Worm (Caenorhabditis elegans) whole organism, L4 larva: ENCODE results near the gene dcap-2.

ENCODE experiments used
- arid-1 ChIP-seq: fragments of 200-800 bp; sonication (Bioruptor generic); conservative IDR thresholded peaks from 2 replicates; pipeline ENCODE4 v1.3.6; 2022; ENCODE audit warnings: missing genetic modification reagents, missing genetic modification characterization, missing compliant biosample characterization
- mep-1 ChIP-seq: fragments of 150-350 bp; sonication (generic microtip); optimal IDR thresholded peaks from 3 replicates; lab custom pipeline; 2014; ENCODE audit warnings: missing biosample characterization, missing genetic modification characterization
- nhr-111 ChIP-seq: fragments of 200-800 bp; sonication (Bioruptor generic); optimal IDR thresholded peaks from 2 replicates; lab custom pipeline; 2018; ENCODE audit warnings: mild to moderate bottlenecking, missing genetic modification characterization, missing compliant biosample characterization
- nhr-48 ChIP-seq: sonication (generic microtip); optimal IDR thresholded peaks from 2 replicates; lab custom pipeline; 2016; ENCODE audit warnings: mild to moderate bottlenecking, missing genetic modification characterization, missing compliant biosample characterization
- pha-4 ChIP-seq, 2 experiments: fragments of 150-350 bp in 1 of 2; fragments of 200-800 bp in 1 of 2; sonication (Bioruptor generic) in 1 of 2; IDR thresholded peaks in 1 of 2; optimal IDR thresholded peaks in 1 of 2; 2 replicates each; pipeline versions ENCODE4 v1.3.6 to Lab custom; 2014 to 2022; ENCODE audit warnings: missing genetic modification characterization in 2 of 2, missing genetic modification reagents in 2 of 2, missing biosample characterization in 1 of 2, missing compliant biosample characterization in 1 of 2

DNA sequence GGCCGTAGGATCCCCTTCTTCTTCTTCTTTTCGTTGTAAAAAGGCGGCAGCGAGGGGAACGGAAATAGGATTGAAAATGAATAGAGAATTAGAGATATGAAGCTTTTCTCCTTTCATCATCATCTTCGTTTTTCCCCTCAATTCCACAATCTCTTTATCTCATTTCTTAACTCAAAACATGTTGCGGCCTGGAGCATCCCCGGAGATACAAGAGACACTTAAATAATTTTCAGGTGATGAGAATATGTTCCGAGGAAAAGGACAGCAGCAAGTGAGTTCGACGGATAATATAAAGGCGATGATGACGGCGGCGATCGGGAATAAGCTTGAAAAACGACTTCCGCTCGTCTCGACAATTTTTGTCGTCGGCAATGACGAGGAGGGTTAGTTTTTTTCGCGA is 40.0 kb upstream of the dcap-2 start, which contains the start of the genes Y45F10B.13 and qui-1:
- TF ChIP-seq arid-1 (GFP tag; lab: Robert Waterston, UW) (no peak), pha-4 (GFP tag; IDR thresholded peaks at IDR 0.05; lab: Robert Waterston, UW) (no peak), pha-4 (tag; optimal IDR thresholded peaks at IDR 0.05; lab: Kevin White, UChicago) (no peak), nhr-48 (tag; lab: Kevin White, UChicago) (no peak), mep-1 (tag; lab: Kevin White, UChicago) (no peak), nhr-111 (GFP tag; lab: Kevin White, UChicago) (no peak)
